Worm (Caenorhabditis elegans): ENCODE data around the gene C25A8.5.

- TF ChIP-seq flt-1 (GFP tag; IDR thresholded peaks at IDR 0.05) (no peak), hnd-1 (tag; optimal IDR thresholded peaks at IDR 0.05) (no peak), ama-1 (optimal IDR thresholded peaks at IDR 0.05) (no peak), tbx-37 (GFP tag; conservative IDR thresholded peaks at IDR 0.05) (no peak), ceh-36 (tag; optimal IDR thresholded peaks at IDR 0.05) (no peak), F13C5.2 (tag; optimal IDR thresholded peaks at IDR 0.05) (no peak), pes-1 (GFP tag; IDR thresholded peaks at IDR 0.05) (no peak), scrt-1 (GFP tag; IDR thresholded peaks at IDR 0.05) (no peak), tra-4 (tag; optimal IDR thresholded peaks at IDR 0.05) (no peak), hmbx-1 (tag; optimal IDR thresholded peaks at IDR 0.05) (no peak), ets-7 (tag; optimal IDR thresholded peaks at IDR 0.05) (no peak)
Measured at ce11 chrIV:7020630-7021029, 21.3 kb downstream of the C25A8.5 start.

Data from whole organism, early embryonic.